Worm (Caenorhabditis elegans): ENCODE data around the gene mdt-27.

- TF ChIP-seq unc-62 (GFP tag; optimal IDR thresholded peaks at IDR 0.05 in 1 of 2) (no peak), unc-62 (tag; optimal IDR thresholded peaks at IDR 0.05) (no peak), ZK546.5 (tag; optimal IDR thresholded peaks at IDR 0.05) (no peak), ZK337.2 (GFP tag; IDR thresholded peaks at IDR 0.05) (no peak), snpc-4 (tag; optimal IDR thresholded peaks at IDR 0.05) (no peak), nhr-77 (tag; optimal IDR thresholded peaks at IDR 0.05) (peak; percentile 64), lim-7 (GFP tag; IDR thresholded peaks at IDR 0.05) (no peak), Y5F2A.4 (GFP tag; optimal IDR thresholded peaks at IDR 0.05) (no peak), nhr-42 (GFP tag; IDR thresholded peaks at IDR 0.05) (no peak), spr-1 (tag; optimal IDR thresholded peaks at IDR 0.05) (no peak), zag-1 (tag; optimal IDR thresholded peaks at IDR 0.05) (no peak), attf-4 (tag; optimal IDR thresholded peaks at IDR 0.05) (no peak)
Observed at ce11 chrV:9255480-9255879, 42.0 kb upstream of the mdt-27 start.

Measured in whole organism, L4 larva.